Worm (Caenorhabditis elegans): Measurements from ENCODE around the gene K02B2.6.

ce11 chrIV:5923112-5923511 lies 39.0 kb downstream of the K02B2.6 start:
- TF ChIP-seq nhr-76 (tag; optimal IDR thresholded peaks at IDR 0.05) (no peak), unc-62 (GFP tag; optimal IDR thresholded peaks at IDR 0.05) (peak; percentile 63), mab-5 (tag; optimal IDR thresholded peaks at IDR 0.05) (no peak), blmp-1 (tag; optimal IDR thresholded peaks at IDR 0.05) (no peak), tbx-8 (GFP tag; optimal IDR thresholded peaks at IDR 0.05) (no peak), elt-1 (tag; optimal IDR thresholded peaks at IDR 0.05; ENCODE audit: borderline replicate concordance, insufficient read depth) (no peak), lsy-2 (tag; optimal IDR thresholded peaks at IDR 0.05) (no peak), elt-3 (tag; optimal IDR thresholded peaks at IDR 0.05) (no peak), mep-1 (tag; optimal IDR thresholded peaks at IDR 0.05) (no peak), nhr-28 (tag; optimal IDR thresholded peaks at IDR 0.05) (no peak), sptf-1 (tag; optimal IDR thresholded peaks at IDR 0.05) (no peak), nhr-237 (tag; optimal IDR thresholded peaks at IDR 0.05) (no peak), lin-13 (tag; optimal IDR thresholded peaks at IDR 0.05) (no peak), lin-32 (GFP tag; optimal IDR thresholded peaks at IDR 0.05) (no peak)
